Fruit fly (Drosophila melanogaster): ENCODE data around the gene Eno.

The Eno gene

dm6 chr2L:1709316-1709715, 20.1 kb downstream of the Eno start:
- TF ChIP-seq Hr96 (GFP tag; optimal IDR thresholded peaks at IDR 0.05) = no peak
- TF ChIP-seq kay (GFP tag; ENCODE audit: borderline replicate concordance) = no peak
- TF ChIP-seq CG7045 (GFP tag; optimal IDR thresholded peaks at IDR 0.05) = no peak
- no peak for TF ChIP-seq cic (GFP tag; optimal IDR thresholded peaks at IDR 0.05)
- TF ChIP-seq Clk (GFP tag; optimal IDR thresholded peaks at IDR 0.05) = no peak
- TF ChIP-seq CG11617 (GFP tag; optimal IDR thresholded peaks at IDR 0.05) = no peak
- TF ChIP-seq cnc (optimal IDR thresholded peaks at IDR 0.05) = no peak
- no peak for TF ChIP-seq bab1 (GFP tag; optimal IDR thresholded peaks at IDR 0.05)
- no peak for TF ChIP-seq CG14711 (tag; optimal IDR thresholded peaks at IDR 0.05)
- no peak for TF ChIP-seq ovo (GFP tag; optimal IDR thresholded peaks at IDR 0.05)
- TF ChIP-seq CG12768 (GFP tag; optimal IDR thresholded peaks at IDR 0.05) = no peak
- no peak for TF ChIP-seq CG5204 (GFP tag; optimal IDR thresholded peaks at IDR 0.05)
- no peak for TF ChIP-seq tj (GFP tag; optimal IDR thresholded peaks at IDR 0.05)
- TF ChIP-seq CG33017 (tag; optimal IDR thresholded peaks at IDR 0.05) = no peak
- TF ChIP-seq Crg-1 (GFP tag; optimal IDR thresholded peaks at IDR 0.05) = no peak
- TF ChIP-seq Mnt (GFP tag; optimal IDR thresholded peaks at IDR 0.05) = no peak

DNA sequence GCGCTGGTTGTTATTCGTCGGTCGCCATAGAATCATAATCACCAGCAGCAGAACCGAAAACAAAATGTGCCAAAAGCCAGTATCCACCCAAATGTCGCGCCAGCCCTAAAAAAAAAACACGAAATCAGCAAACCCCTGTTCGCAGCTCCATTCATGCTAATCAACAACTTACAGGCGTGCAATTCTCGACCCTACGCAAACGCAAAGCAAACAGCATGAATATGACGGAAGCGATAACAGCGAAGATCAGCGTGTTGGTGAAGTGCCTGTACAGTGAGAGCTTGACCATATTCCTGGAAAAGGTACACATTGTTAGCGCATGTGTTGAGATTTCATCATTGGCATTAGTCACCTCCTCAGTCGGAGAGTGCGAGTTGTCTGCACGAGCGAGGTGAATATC, 21.3 kb downstream of the Eno start:
- TF ChIP-seq Mnt (GFP tag; optimal IDR thresholded peaks at IDR 0.05) = no peak
- TF ChIP-seq CG11617 (GFP tag; optimal IDR thresholded peaks at IDR 0.05) = no peak
- no peak for TF ChIP-seq CG14711 (tag; optimal IDR thresholded peaks at IDR 0.05)
- no peak for TF ChIP-seq CG33017 (tag; optimal IDR thresholded peaks at IDR 0.05)
- no peak for TF ChIP-seq bab1 (GFP tag; optimal IDR thresholded peaks at IDR 0.05)
- peak; percentile 62 for TF ChIP-seq cic (GFP tag; optimal IDR thresholded peaks at IDR 0.05)

DNA sequence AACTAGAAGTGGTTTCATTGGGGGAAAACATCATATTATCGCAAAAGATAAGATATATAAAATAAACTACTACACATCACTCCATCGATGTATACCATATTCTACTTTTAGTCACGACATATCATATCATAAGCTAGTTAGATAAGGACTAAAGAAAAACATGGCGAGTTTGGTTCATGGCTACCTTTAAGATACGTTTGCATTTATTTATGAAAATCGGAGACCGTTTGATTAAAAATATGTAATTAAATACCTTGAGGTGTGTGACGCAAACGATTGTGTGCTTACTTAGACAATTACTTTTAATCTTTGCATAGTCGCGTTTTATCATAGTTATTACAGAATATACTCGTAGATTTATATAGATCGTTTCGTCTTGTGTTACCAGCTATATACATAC, 22.5 kb downstream of the Eno start:
- TF ChIP-seq cic (GFP tag; optimal IDR thresholded peaks at IDR 0.05) (no peak), toe (GFP tag; optimal IDR thresholded peaks at IDR 0.05) (no peak), CG1620 (GFP tag; optimal IDR thresholded peaks at IDR 0.05) (no peak), CG7101 (tag; optimal IDR thresholded peaks at IDR 0.05) (no peak), CG5204 (GFP tag; optimal IDR thresholded peaks at IDR 0.05) (no peak), Clk (GFP tag; optimal IDR thresholded peaks at IDR 0.05) (no peak), pad (GFP tag; optimal IDR thresholded peaks at IDR 0.05) (no peak), CG7045 (GFP tag; optimal IDR thresholded peaks at IDR 0.05) (no peak), kay (GFP tag; ENCODE audit: borderline replicate concordance) (no peak), CG11617 (GFP tag; optimal IDR thresholded peaks at IDR 0.05) (no peak), ovo (GFP tag; optimal IDR thresholded peaks at IDR 0.05) (no peak), CG33017 (tag; optimal IDR thresholded peaks at IDR 0.05) (no peak), Hr96 (GFP tag; optimal IDR thresholded peaks at IDR 0.05) (no peak), Mnt (GFP tag; optimal IDR thresholded peaks at IDR 0.05) (no peak), CG14711 (tag; optimal IDR thresholded peaks at IDR 0.05) (no peak), CG12768 (GFP tag; optimal IDR thresholded peaks at IDR 0.05) (no peak), cnc (optimal IDR thresholded peaks at IDR 0.05) (no peak), bab1 (GFP tag; optimal IDR thresholded peaks at IDR 0.05) (no peak), Crg-1 (GFP tag; optimal IDR thresholded peaks at IDR 0.05) (no peak), tj (GFP tag; optimal IDR thresholded peaks at IDR 0.05) (no peak)

dm6 chr2L:1704746-1705145, 24.7 kb downstream of the Eno start, which contains the start of gene cpb:
Gene cpb, plus strand, starts transcription at chr2L:1704902.
- TF ChIP-seq CG14711 (tag; optimal IDR thresholded peaks at IDR 0.05) = no peak
- TF ChIP-seq tj (GFP tag; optimal IDR thresholded peaks at IDR 0.05) = no peak
- no peak for TF ChIP-seq Hr96 (GFP tag; optimal IDR thresholded peaks at IDR 0.05)
- no peak for TF ChIP-seq CG33017 (tag; optimal IDR thresholded peaks at IDR 0.05)
- TF ChIP-seq toe (GFP tag; optimal IDR thresholded peaks at IDR 0.05) = no peak
- no peak for TF ChIP-seq Crg-1 (GFP tag; optimal IDR thresholded peaks at IDR 0.05)
- TF ChIP-seq bab1 (GFP tag; optimal IDR thresholded peaks at IDR 0.05) = no peak

DNA sequence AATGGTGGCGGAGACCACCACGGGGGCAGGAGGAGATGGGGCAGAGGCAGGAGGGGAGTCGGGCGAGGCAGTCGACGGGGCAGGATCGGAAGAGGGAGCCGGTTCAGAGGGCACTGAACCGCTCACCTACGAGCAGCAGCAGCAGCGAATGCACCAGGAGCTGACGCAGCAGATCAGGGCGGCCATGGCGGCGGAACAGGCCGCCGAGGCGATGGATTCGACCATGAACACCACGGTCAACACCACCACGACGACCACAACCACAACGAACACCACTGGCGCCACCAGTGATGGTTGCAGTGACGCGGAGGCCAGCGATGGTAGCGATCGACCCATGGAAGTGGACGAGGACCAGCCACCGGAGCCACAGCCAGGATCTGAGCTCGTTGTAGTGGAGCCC, 33.2 kb downstream of the Eno start:
- no peak for TF ChIP-seq pad (GFP tag; optimal IDR thresholded peaks at IDR 0.05)
- no peak for TF ChIP-seq CG14711 (tag; optimal IDR thresholded peaks at IDR 0.05)
- TF ChIP-seq CG1620 (GFP tag; optimal IDR thresholded peaks at IDR 0.05) = no peak
- TF ChIP-seq tj (GFP tag; optimal IDR thresholded peaks at IDR 0.05) = no peak

DNA sequence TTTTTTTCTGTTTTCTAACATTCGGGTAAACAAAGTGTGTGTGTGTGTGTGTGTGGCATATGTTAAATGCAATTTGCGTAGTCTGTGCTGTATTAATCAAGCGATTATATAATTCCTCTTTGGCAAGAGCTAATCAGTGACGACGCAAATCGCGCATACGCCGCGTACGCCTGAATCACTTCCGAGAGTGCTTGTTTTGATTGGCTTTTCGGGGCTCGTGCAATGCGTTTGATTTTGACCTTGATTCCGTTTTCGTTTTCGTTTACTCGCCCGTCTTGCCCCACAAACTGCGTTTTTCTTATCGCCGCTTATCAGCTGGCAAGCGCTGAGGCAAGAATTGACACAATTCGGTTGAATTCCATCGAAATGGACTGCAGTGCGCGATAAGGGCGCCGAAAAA, 36.6 kb downstream of the Eno start:
- TF ChIP-seq CG12768 (GFP tag; optimal IDR thresholded peaks at IDR 0.05) (no peak), CG5204 (GFP tag; optimal IDR thresholded peaks at IDR 0.05) (no peak), CG1620 (GFP tag; optimal IDR thresholded peaks at IDR 0.05) (no peak), kay (GFP tag; ENCODE audit: borderline replicate concordance) (no peak), CG11617 (GFP tag; optimal IDR thresholded peaks at IDR 0.05) (no peak), cic (GFP tag; optimal IDR thresholded peaks at IDR 0.05) (no peak)
